Fruit fly (Drosophila melanogaster): ENCODE data around the gene Cap-D3.

Cap-D3 gene

DNA sequence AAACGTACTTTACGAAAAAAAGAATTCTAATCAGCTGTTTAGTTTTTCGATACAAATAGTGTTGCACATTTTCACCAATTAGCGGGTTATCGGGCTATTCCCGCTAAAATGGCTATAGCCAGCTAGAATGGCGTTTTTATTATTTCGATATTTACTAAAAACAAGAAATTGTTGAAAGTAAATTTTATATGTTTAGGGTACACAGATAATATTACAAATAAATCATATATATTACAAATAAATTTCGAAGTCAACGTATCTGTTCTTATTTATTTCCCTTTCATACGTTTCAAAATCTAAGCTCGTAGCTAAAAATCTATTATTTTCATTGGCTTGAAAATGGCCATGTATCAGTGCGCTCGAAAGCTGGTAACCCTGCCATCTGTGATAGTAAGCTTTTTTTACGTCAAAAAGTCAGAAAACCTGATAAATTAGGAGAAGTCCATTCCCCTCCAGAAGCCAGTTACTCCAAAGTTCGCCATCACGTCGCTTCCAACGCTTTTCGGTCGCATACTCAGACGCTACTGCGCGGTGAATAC lies 5.8 kb upstream of the Cap-D3 start, which contains the start of the genes CG7382 and cl (continued):
- TF ChIP-seq CG16779 (tag; optimal IDR thresholded peaks at IDR 0.05) (no peak), CG31627 (GFP tag; optimal IDR thresholded peaks at IDR 0.05) (peak; percentile 16), Eip78C (GFP tag) (no peak), Smox (GFP tag; optimal IDR thresholded peaks at IDR 0.05) (no peak), Eip93F (GFP tag; optimal IDR thresholded peaks at IDR 0.05) (no peak), CG6792 (GFP tag; optimal IDR thresholded peaks at IDR 0.05) (peak; percentile 9), CG11762 (GFP tag; optimal IDR thresholded peaks at IDR 0.05; ENCODE audit: insufficient read depth) (no peak), dsx (GFP tag; optimal IDR thresholded peaks at IDR 0.05; ENCODE audit: poor library complexity, severe bottlenecking) (peak; percentile 2), salr (GFP tag; optimal IDR thresholded peaks at IDR 0.05) (no peak), pdm3 (GFP tag; optimal IDR thresholded peaks at IDR 0.05) (no peak), CG3032 (tag; optimal IDR thresholded peaks at IDR 0.05) (peak; percentile 64), CG7368 (GFP tag; optimal IDR thresholded peaks at IDR 0.05) (no peak), achi (GFP tag; optimal IDR thresholded peaks at IDR 0.05) (peak; percentile 48), dac (GFP tag; optimal IDR thresholded peaks at IDR 0.05) (no peak), Sox15 (GFP tag; optimal IDR thresholded peaks at IDR 0.05) (peak; percentile 20), CG4318 (GFP tag; optimal IDR thresholded peaks at IDR 0.05) (no peak), CG6854 (GFP tag; optimal IDR thresholded peaks at IDR 0.05) (no peak), Sox102F (GFP tag; optimal IDR thresholded peaks at IDR 0.05) (no peak), Hr39 (GFP tag; optimal IDR thresholded peaks at IDR 0.05) (peak; percentile 38), CG6276 (GFP tag; optimal IDR thresholded peaks at IDR 0.05) (no peak), OdsH (GFP tag; optimal IDR thresholded peaks at IDR 0.05) (peak; percentile 31), Lpt (GFP tag; optimal IDR thresholded peaks at IDR 0.05) (no peak), fd85E (GFP tag; optimal IDR thresholded peaks at IDR 0.05) (no peak), CG10669 (GFP tag; optimal IDR thresholded peaks at IDR 0.05) (no peak), esn (GFP tag; optimal IDR thresholded peaks at IDR 0.05) (peak; percentile 7), Sox14 (GFP tag; optimal IDR thresholded peaks at IDR 0.05) (peak; percentile 33), Ets96B (tag; optimal IDR thresholded peaks at IDR 0.05) (peak; percentile 27), ss (GFP tag; optimal IDR thresholded peaks at IDR 0.05) (peak in 1 of 2 experiments; percentile 30), CG11902 (GFP tag; optimal IDR thresholded peaks at IDR 0.05) (peak; percentile 9), CG34406 (GFP tag; optimal IDR thresholded peaks at IDR 0.05) (peak; percentile 1), CG8119 (GFP tag; IDR thresholded peaks at IDR 0.05) (no peak), svp (GFP tag) (no peak)

DNA sequence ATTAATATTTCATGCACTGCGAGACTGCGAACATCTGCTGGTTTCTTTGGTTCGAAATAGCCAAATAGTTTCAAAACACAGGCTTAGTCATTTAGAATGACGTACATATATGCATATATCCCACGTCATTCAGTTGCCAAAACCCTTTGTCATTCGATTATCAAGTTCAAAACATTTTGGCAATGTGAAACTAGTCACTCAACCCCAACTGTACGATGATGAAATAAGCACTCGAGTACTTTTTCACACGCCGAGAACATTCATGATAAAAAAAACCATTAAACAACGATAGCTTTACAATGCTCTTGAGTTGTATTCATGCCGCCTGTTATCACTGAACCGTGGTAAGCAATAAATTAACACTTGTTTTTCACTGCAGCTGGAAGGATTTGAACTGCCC lies 4.9 kb upstream of the Cap-D3 start:
- TF ChIP-seq Ets21C (GFP tag; optimal IDR thresholded peaks at IDR 0.05): no peak
- peak; percentile 81 for TF ChIP-seq vri (GFP tag; optimal IDR thresholded peaks at IDR 0.05)
- TF ChIP-seq Met (GFP tag; optimal IDR thresholded peaks at IDR 0.05): no peak
- no peak for TF ChIP-seq CG6808 (GFP tag; optimal IDR thresholded peaks at IDR 0.05)
- TF ChIP-seq esn (GFP tag; optimal IDR thresholded peaks at IDR 0.05): peak; percentile 26
- TF ChIP-seq eg (GFP tag; IDR thresholded peaks at IDR 0.05): 0 out of 3 replicates have a peak, but pooled peaks have one; percentile 26
- no peak for TF ChIP-seq CG11294 (GFP tag; IDR thresholded peaks at IDR 0.05)
- peak; percentile 20; the same call in 1 of the 3 replicates for TF ChIP-seq CG8119 (GFP tag; IDR thresholded peaks at IDR 0.05)
- peak; percentile 1 for TF ChIP-seq CG7368 (GFP tag; optimal IDR thresholded peaks at IDR 0.05)
- TF ChIP-seq CG34406 (GFP tag; optimal IDR thresholded peaks at IDR 0.05): peak; percentile 27
- no peak for TF ChIP-seq Smox (GFP tag; optimal IDR thresholded peaks at IDR 0.05)
- no peak for TF ChIP-seq svp (GFP tag)
- no peak for TF ChIP-seq Hr4 (GFP tag; optimal IDR thresholded peaks at IDR 0.05)
- no peak for TF ChIP-seq Eip78C (GFP tag)
- peak; percentile 5 for TF ChIP-seq CG31627 (GFP tag; optimal IDR thresholded peaks at IDR 0.05)
- TF ChIP-seq topi (GFP tag; optimal IDR thresholded peaks at IDR 0.05): no peak
- TF ChIP-seq CG11902 (GFP tag; optimal IDR thresholded peaks at IDR 0.05): no peak

All from whole organism, prepupa.